Worm (Caenorhabditis elegans): ENCODE data around the gene C13G5.2.

- TF ChIP-seq Y48G9A.11 (GFP tag; IDR thresholded peaks at IDR 0.05) (no peak), F10B5.3 (tag; optimal IDR thresholded peaks at IDR 0.05) (no peak), fkh-10 (GFP tag; optimal IDR thresholded peaks at IDR 0.05) (no peak), unc-62 (GFP tag; optimal IDR thresholded peaks at IDR 0.05 in 1 of 2) (peak in 1 of 2 experiments; percentile 51), unc-62 (tag; optimal IDR thresholded peaks at IDR 0.05) (no peak), lin-15B (tag; optimal IDR thresholded peaks at IDR 0.05) (no peak), skn-1 (tag; optimal IDR thresholded peaks at IDR 0.05) (no peak), daf-8 (GFP tag; IDR thresholded peaks at IDR 0.05) (no peak), unc-39 (tag; optimal IDR thresholded peaks at IDR 0.05) (no peak), hlh-30 (tag; optimal IDR thresholded peaks at IDR 0.05; ENCODE audit: insufficient read depth) (no peak), lir-3 (tag; optimal IDR thresholded peaks at IDR 0.05) (no peak), nhr-6 (tag; optimal IDR thresholded peaks at IDR 0.05) (no peak), mep-1 (tag; optimal IDR thresholded peaks at IDR 0.05) (no peak)
Measured at ce11 chrIII:8625125-8625524, 6.9 kb upstream of the C13G5.2 start.
